Fruit fly (Drosophila melanogaster) whole organism, pupa: ENCODE measurements around the gene CG12581.
A peak's percentile ranks its signal among the peaks of the same experiment; 100 is the strongest.

Experiments
- CG10348 ChIP-seq: fragments of 200-800 bp; sonication (Bioruptor generic); IDR thresholded peaks from 2 replicates; pipeline ENCODE4 v1.3.6; 2022; ENCODE audit warnings: missing biosample characterization, missing genetic modification characterization
- CG12605 ChIP-seq: fragments of 200-800 bp; sonication (Bioruptor generic); IDR thresholded peaks from 2 replicates; pipeline ENCODE4 v1.3.6; 2022; ENCODE audit warnings: missing biosample characterization, missing genetic modification characterization
- CG13204 ChIP-seq: fragments of 200-800 bp; sonication (Bioruptor generic); optimal IDR thresholded peaks from 2 replicates; lab custom pipeline; 2018; ENCODE audit warnings: missing biosample characterization, mild to moderate bottlenecking, missing genetic modification characterization, moderate library complexity
- CG14655 ChIP-seq: fragments of 200-800 bp; sonication (Bioruptor generic); optimal IDR thresholded peaks from 3 replicates; lab custom pipeline; 2017; ENCODE audit warnings: mild to moderate bottlenecking, missing biosample characterization, missing genetic modification reagents, missing genetic modification characterization
- CG15710 ChIP-seq: fragments of 200-800 bp; sonication (Bioruptor generic); optimal IDR thresholded peaks from 2 replicates; lab custom pipeline; 2018; ENCODE audit warnings: missing biosample characterization, mild to moderate bottlenecking, missing genetic modification characterization, moderate library complexity
- CG17806 ChIP-seq: fragments of 200-800 bp; sonication (Bioruptor generic); optimal IDR thresholded peaks from 2 replicates; lab custom pipeline; 2018; ENCODE audit warnings: missing biosample characterization, mild to moderate bottlenecking, missing genetic modification characterization, moderate library complexity
- CG32121 ChIP-seq: fragments of 200-800 bp; sonication (Bioruptor generic); IDR thresholded peaks from 2 replicates; pipeline ENCODE4 v1.3.6; 2022; ENCODE audit warnings: missing biosample characterization, missing genetic modification characterization
- CG34367 ChIP-seq: fragments of 200-800 bp; sonication (Bioruptor generic); optimal IDR thresholded peaks from 2 replicates; lab custom pipeline; 2018; ENCODE audit warnings: missing biosample characterization, mild to moderate bottlenecking, missing genetic modification characterization
- CG4496 ChIP-seq: fragments of 200-800 bp; sonication (Bioruptor generic); IDR thresholded peaks from 3 replicates; pipeline ENCODE4 v1.3.6; 2022; ENCODE audit warnings: missing biosample characterization, missing genetic modification characterization
- CG8159 ChIP-seq: fragments of 200-800 bp; sonication (Bioruptor generic); optimal IDR thresholded peaks from 3 replicates; lab custom pipeline; 2018; ENCODE audit warnings: missing biosample characterization, mild to moderate bottlenecking, missing genetic modification characterization, moderate library complexity
- CG8301 ChIP-seq: fragments of 200-800 bp; sonication (Bioruptor generic); optimal IDR thresholded peaks from 2 replicates; lab custom pipeline; 2018; ENCODE audit warnings: missing biosample characterization, mild to moderate bottlenecking, missing genetic modification characterization
- CG9948 ChIP-seq: fragments of 200-800 bp; sonication (Bioruptor generic); optimal IDR thresholded peaks from 2 replicates; lab custom pipeline; 2018; ENCODE audit warnings: missing biosample characterization, mild to moderate bottlenecking, missing genetic modification characterization, moderate library complexity
- D1 ChIP-seq: fragments of 200-800 bp; sonication (Bioruptor generic); optimal IDR thresholded peaks from 2 replicates; lab custom pipeline; 2018; ENCODE audit warnings: missing biosample characterization, mild to moderate bottlenecking, missing genetic modification characterization, moderate library complexity
- EcR ChIP-seq: fragments of 200-800 bp; sonication (Bioruptor generic); optimal IDR thresholded peaks from 3 replicates; lab custom pipeline; 2019; ENCODE audit warnings: missing biosample characterization, missing genetic modification characterization, mild to moderate bottlenecking, moderate library complexity, missing genetic modification reagents
- Ets98B ChIP-seq: fragments of 200-800 bp; sonication (Bioruptor generic); IDR thresholded peaks from 2 replicates; pipeline ENCODE4 v1.3.6; 2022; ENCODE audit warnings: missing biosample characterization, missing genetic modification characterization
- Pif1A ChIP-seq: fragments of 200-800 bp; sonication (Bioruptor generic); optimal IDR thresholded peaks from 3 replicates; lab custom pipeline; 2016; ENCODE audit warnings: missing biosample characterization, missing genetic modification characterization
- Pif1B ChIP-seq: fragments of 200-800 bp; sonication (Bioruptor generic); optimal IDR thresholded peaks from 3 replicates; lab custom pipeline; 2016; ENCODE audit warnings: missing biosample characterization, missing genetic modification characterization
- Snoo ChIP-seq: fragments of 200-800 bp; sonication (Bioruptor generic); optimal IDR thresholded peaks from 3 replicates; lab custom pipeline; 2017; ENCODE audit warnings: missing biosample characterization, mild to moderate bottlenecking, missing genetic modification characterization, inconsistent platforms
- fd96Ca ChIP-seq: fragments of 200-800 bp; sonication (Bioruptor generic); IDR thresholded peaks from 3 replicates; pipeline ENCODE4 v1.3.6; 2022; ENCODE audit warnings: missing biosample characterization, missing genetic modification characterization
- gl ChIP-seq: fragments of 200-800 bp; sonication (Bioruptor generic); optimal IDR thresholded peaks from 2 replicates; lab custom pipeline; 2018; ENCODE audit warnings: missing biosample characterization, mild to moderate bottlenecking, missing genetic modification characterization
- rn ChIP-seq: fragments of 200-800 bp; sonication (Bioruptor generic); IDR thresholded peaks from 2 replicates; pipeline ENCODE4 v1.3.6; 2022; ENCODE audit warnings: missing biosample characterization, missing genetic modification characterization

Gene CG12581

DNA sequence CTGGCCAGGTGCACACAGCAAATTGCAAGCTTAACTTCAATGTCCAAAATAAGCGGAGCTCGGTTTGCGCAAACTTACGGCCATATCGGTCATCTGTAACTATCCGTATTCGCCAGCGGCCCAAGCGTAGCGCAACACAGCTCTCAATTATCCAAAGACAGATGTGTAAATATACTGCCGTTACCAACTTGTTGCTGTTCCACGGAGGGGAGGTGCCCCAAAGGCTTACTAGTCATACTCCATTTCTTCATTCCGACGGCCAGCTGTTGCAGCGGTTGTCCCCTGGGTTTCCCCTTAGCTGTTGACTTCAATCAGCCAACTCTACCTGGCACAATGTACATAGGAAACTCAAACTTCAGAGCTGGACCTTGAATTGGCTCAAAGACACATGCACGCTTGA is 45.6 kb downstream of the CG12581 start, which contains the start of gene CG31516:
CG31516 (minus strand) TSS at position 101 of the 400 bp plus-strand sequence.
- no peak for TF ChIP-seq EcR (GFP tag; lab: Kevin White, UChicago)
- no peak for TF ChIP-seq rn (GFP tag; lab: Robert Waterston, UW)
- no peak for TF ChIP-seq D1 (tag; lab: Kevin White, UChicago)
- no peak for TF ChIP-seq Pif1A (GFP tag; lab: Kevin White, UChicago)
- no peak for TF ChIP-seq CG17806
- no peak for TF ChIP-seq CG32121 (GFP tag; lab: Robert Waterston, UW)
- no peak for TF ChIP-seq Ets98B (GFP tag; lab: Robert Waterston, UW)
- no peak for TF ChIP-seq Pif1B (GFP tag; lab: Kevin White, UChicago)
- no peak for TF ChIP-seq CG8159 (tag; lab: Kevin White, UChicago)
- TF ChIP-seq fd96Ca (GFP tag; lab: Robert Waterston, UW): no peak

DNA sequence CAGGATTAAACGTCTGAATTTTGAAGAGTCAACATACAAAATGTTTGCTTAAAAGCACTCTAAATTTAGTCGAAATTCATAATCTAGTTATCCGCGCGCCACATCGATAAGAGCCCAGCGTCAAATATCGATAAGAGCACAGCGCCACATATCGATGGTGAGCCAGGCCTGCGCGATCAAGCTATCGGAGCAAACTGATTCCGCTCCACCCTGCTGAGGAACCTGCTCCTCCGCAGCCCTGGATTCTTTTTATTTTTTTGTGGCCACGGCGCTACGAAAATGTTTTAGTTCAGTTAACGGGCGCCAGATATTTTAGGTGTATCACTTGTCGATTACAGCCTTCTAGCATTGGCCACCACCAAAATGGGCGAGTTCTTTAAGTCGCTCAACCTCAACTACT is 46.3 kb downstream of the CG12581 start:
- TF ChIP-seq Pif1B (GFP tag; lab: Kevin White, UChicago): no peak
- TF ChIP-seq CG14655 (GFP tag; lab: Kevin White, UChicago): no peak
- peak; percentile 9; the same call in 1 of the 2 replicates for TF ChIP-seq CG32121 (GFP tag; lab: Robert Waterston, UW)
- TF ChIP-seq Pif1A (GFP tag; lab: Kevin White, UChicago): no peak
- TF ChIP-seq Ets98B (GFP tag; lab: Robert Waterston, UW): peak; percentile 16; the same call in 1 of the 2 replicates
- no peak for TF ChIP-seq CG34367 (tag; lab: Kevin White, UChicago)
- no peak for TF ChIP-seq EcR (GFP tag; lab: Kevin White, UChicago)
- no peak for TF ChIP-seq CG8159 (tag; lab: Kevin White, UChicago)
- no peak for TF ChIP-seq CG4496
- no peak for TF ChIP-seq CG13204
- TF ChIP-seq gl (tag; lab: Kevin White, UChicago): no peak
- no peak for TF ChIP-seq CG9948 (tag; lab: Kevin White, UChicago)
- TF ChIP-seq CG10348 (GFP tag; lab: Robert Waterston, UW): no peak
- 0 out of 2 replicates have a peak, but pooled peaks have one; percentile 9 for TF ChIP-seq CG12605 (GFP tag; lab: Robert Waterston, UW)
- TF ChIP-seq D1 (tag; lab: Kevin White, UChicago): no peak
- TF ChIP-seq fd96Ca (GFP tag; lab: Robert Waterston, UW): 0 out of 3 replicates have a peak, but pooled peaks have one; percentile 31
- TF ChIP-seq CG8301 (tag; lab: Kevin White, UChicago): no peak
- TF ChIP-seq CG17806: no peak

DNA sequence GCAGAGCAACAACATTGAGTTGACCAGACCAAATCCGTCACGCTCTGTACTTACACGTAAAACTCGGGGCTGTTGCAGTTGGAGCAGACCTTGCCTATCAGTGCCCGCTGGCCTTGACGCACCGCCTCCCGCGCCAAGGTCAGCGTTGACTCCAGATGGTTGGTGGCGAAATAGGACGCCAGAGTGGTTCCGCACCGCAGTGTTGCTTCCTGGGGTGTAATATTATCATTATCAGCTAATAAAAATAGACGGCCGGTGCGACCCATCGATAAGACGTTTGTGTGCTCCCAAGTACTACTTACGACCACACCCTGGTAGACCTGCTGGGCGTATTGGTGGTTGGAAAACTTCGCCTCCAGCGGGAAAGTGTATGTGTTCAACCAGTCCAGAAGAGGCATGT is 54.0 kb downstream of the CG12581 start:
- TF ChIP-seq Pif1B (GFP tag; lab: Kevin White, UChicago) (no peak), CG17806 (no peak), CG8301 (tag; lab: Kevin White, UChicago) (no peak), CG13204 (peak; percentile 61), CG10348 (GFP tag; lab: Robert Waterston, UW) (no peak), gl (tag; lab: Kevin White, UChicago) (no peak), CG12605 (GFP tag; lab: Robert Waterston, UW) (no peak), fd96Ca (GFP tag; lab: Robert Waterston, UW) (no peak)

DNA sequence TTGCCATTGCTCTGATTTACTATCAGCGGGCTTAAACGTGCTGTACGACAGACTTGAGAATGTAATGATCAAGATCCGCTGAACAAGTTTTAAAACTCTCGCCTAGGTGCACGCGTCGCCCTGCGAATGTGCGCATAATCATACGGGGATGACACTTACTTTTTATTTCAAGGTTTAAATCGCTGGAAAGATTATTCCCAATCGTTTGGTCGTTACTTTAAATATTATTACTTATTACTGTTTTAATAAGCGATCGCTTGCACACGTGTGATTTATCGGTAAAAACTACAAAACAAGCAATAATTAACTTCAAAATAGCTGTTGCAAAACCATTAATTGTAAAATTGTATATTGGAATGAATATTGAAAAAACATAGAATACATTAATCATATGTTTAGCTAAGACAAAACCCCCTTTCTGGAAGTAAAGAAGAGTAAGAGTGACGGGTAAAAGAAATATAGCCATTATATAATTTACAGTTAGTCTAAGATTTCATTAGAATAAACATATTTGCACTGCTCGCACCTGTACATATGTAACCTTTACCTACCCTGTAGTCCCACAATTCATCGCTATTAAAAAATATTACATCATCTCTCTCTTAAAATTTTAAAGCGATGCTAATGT is 54.8 kb downstream of the CG12581 start, which contains the start of gene DhpD:
DhpD (minus strand) TSS at position 102 of the 628 bp plus-strand sequence.
- TF ChIP-seq Pif1B (GFP tag; lab: Kevin White, UChicago) (peak; percentile 73), Snoo (tag; lab: Kevin White, UChicago) (peak; percentile 80), CG12605 (GFP tag; lab: Robert Waterston, UW) (peak; percentile 63), CG8159 (tag; lab: Kevin White, UChicago) (peak; percentile 76), Ets98B (GFP tag; lab: Robert Waterston, UW) (peak; percentile 79), CG4496 (peak; percentile 87), gl (tag; lab: Kevin White, UChicago) (peak; percentile 35), CG9948 (tag; lab: Kevin White, UChicago) (peak; percentile 55), CG17806 (peak; percentile 79), rn (GFP tag; lab: Robert Waterston, UW) (no peak), CG8301 (tag; lab: Kevin White, UChicago) (no peak), CG32121 (GFP tag; lab: Robert Waterston, UW) (peak; percentile 77), D1 (tag; lab: Kevin White, UChicago) (peak; percentile 59), CG10348 (GFP tag; lab: Robert Waterston, UW) (no peak), CG34367 (tag; lab: Kevin White, UChicago) (peak; percentile 50), CG13204 (peak; percentile 2), EcR (GFP tag; lab: Kevin White, UChicago) (no peak), CG15710 (tag; lab: Kevin White, UChicago) (peak; percentile 80), Pif1A (GFP tag; lab: Kevin White, UChicago) (no peak), CG14655 (GFP tag; lab: Kevin White, UChicago) (no peak), fd96Ca (GFP tag; lab: Robert Waterston, UW) (no peak; the same call in 2 of the 3 replicates)

DNA sequence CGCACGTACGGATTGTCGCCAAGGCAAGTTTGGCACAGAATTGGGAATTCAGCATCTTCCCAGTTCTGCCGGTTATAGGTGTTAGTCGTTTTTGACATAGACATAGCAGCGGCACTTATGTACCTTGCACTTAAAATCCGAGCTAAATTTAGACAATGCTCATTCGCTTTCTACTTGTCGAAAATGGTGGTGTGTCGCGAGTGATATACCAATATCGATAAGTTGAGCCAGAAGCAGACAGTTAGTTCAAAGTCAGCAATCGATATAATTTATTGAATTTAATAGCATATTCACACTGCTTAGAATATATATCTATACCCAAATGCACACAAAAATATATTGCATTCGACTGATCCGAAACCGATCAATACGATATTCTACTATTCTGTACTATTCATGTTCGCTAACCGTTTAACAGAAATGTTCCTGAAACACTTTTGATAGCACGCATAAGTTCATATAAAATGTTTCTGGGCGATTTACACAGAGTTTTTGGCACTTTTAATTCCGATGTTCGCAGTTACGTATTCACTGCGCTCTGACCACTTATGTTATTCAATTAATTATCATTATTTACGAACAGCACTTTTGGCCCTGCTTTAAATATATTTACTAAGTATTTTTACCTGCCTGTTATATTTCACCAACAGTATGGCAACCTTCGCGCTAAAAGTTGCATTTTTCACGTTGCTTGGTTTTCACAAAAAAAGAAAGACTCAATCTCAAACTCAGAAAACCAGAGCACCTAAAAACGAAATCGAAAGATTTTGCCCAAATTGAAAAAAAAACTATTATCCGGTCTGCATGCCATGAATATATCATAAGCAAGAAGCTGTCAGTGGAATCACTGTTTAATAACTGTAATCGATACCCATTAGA is 57.9 kb downstream of the CG12581 start, which contains the start of gene CG14641:
CG14641 (minus strand) TSS at position 204 of the 879 bp plus-strand sequence.
- no peak for TF ChIP-seq CG8301 (tag; lab: Kevin White, UChicago)
- no peak for TF ChIP-seq Ets98B (GFP tag; lab: Robert Waterston, UW)
- TF ChIP-seq CG8159 (tag; lab: Kevin White, UChicago): peak; percentile 1
- TF ChIP-seq rn (GFP tag; lab: Robert Waterston, UW): no peak
- TF ChIP-seq Pif1A (GFP tag; lab: Kevin White, UChicago): no peak
- no peak for TF ChIP-seq CG32121 (GFP tag; lab: Robert Waterston, UW)
- TF ChIP-seq CG4496: no peak
- TF ChIP-seq CG15710 (tag; lab: Kevin White, UChicago): peak; percentile 6
- no peak for TF ChIP-seq Snoo (tag; lab: Kevin White, UChicago)
- no peak for TF ChIP-seq Pif1B (GFP tag; lab: Kevin White, UChicago)
- no peak for TF ChIP-seq CG9948 (tag; lab: Kevin White, UChicago)
- no peak for TF ChIP-seq fd96Ca (GFP tag; lab: Robert Waterston, UW)
- no peak for TF ChIP-seq CG12605 (GFP tag; lab: Robert Waterston, UW)
- TF ChIP-seq CG14655 (GFP tag; lab: Kevin White, UChicago): no peak
- TF ChIP-seq gl (tag; lab: Kevin White, UChicago): no peak
- TF ChIP-seq CG17806: no peak
- TF ChIP-seq EcR (GFP tag; lab: Kevin White, UChicago): no peak
